Worm (Caenorhabditis elegans) whole organism, midembryonic: ENCODE measurements around the gene metl-9.

Experiments used
- T22C8.4 ChIP-seq: fragments of 200-800 bp; sonication (Bioruptor generic); IDR thresholded peaks from 2 replicates; pipeline ENCODE4 v1.3.6; 2022; ENCODE audit warnings: missing genetic modification characterization, missing compliant biosample characterization
- tab-1 ChIP-seq: fragments of 200-800 bp; sonication (Bioruptor generic); IDR thresholded peaks from 2 replicates; pipeline ENCODE4 v1.3.6; 2022; ENCODE audit warnings: missing genetic modification characterization, missing compliant biosample characterization

DNA sequence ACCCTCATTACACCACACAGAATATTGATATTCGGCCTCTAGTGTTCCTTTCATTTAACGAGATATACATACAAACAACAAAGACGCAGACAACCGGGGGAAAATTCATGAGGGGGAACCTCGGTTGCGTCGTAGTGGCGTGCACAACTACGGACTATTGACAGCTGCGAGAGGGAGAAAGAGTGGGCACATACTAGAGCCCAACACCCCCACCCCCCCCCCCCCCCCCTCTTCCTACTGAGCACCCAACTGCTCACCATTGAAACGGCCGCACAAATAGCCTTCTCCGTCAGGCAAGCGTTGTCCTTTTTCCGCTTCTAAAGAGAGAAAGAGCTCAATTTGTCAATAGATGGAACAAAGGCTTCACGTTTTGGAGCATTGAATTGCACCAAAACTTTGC is 38.8 kb downstream of the metl-9 start:
- TF ChIP-seq T22C8.4 (GFP tag; lab: Robert Waterston, UW) (no peak), tab-1 (no peak)
